Worm (Caenorhabditis elegans) whole organism, L4 larva: Measurements from ENCODE around the gene ceh-43.

Source experiments
- D1046.2 ChIP-seq: fragments of 200-800 bp; sonication (Bioruptor generic); IDR thresholded peaks from 2 replicates; pipeline ENCODE4 v1.3.6; 2022; ENCODE audit warnings: missing genetic modification characterization, missing compliant biosample characterization
- F10B5.3 ChIP-seq: sonication (generic microtip); optimal IDR thresholded peaks from 2 replicates; lab custom pipeline; 2016; ENCODE audit warnings: mild to moderate bottlenecking, missing genetic modification characterization, missing compliant biosample characterization
- F26F4.8 ChIP-seq: fragments of 200-800 bp; sonication (Bioruptor generic); conservative IDR thresholded peaks from 2 replicates; pipeline ENCODE4 v1.3.6; 2022; ENCODE audit warnings: missing genetic modification characterization, missing compliant biosample characterization
- F49E8.2 ChIP-seq: sonication (generic microtip); optimal IDR thresholded peaks from 2 replicates; lab custom pipeline; 2016; ENCODE audit warnings: missing compliant biosample characterization, mild to moderate bottlenecking, missing genetic modification characterization, borderline replicate concordance
- Y105C5A.15 ChIP-seq: fragments of 200-800 bp; sonication (Bioruptor generic); IDR thresholded peaks from 2 replicates; pipeline ENCODE4 v1.3.6; 2022; ENCODE audit warnings: missing genetic modification characterization, missing compliant biosample characterization
- ZK337.2 ChIP-seq: fragments of 200-800 bp; sonication (Bioruptor generic); IDR thresholded peaks from 2 replicates; pipeline ENCODE4 v1.3.6; 2022; ENCODE audit warnings: missing genetic modification reagents, missing genetic modification characterization, missing compliant biosample characterization
- arid-1 ChIP-seq: fragments of 200-800 bp; sonication (Bioruptor generic); conservative IDR thresholded peaks from 2 replicates; pipeline ENCODE4 v1.3.6; 2022; ENCODE audit warnings: missing genetic modification reagents, missing genetic modification characterization, missing compliant biosample characterization
- ceh-28 ChIP-seq: fragments of 150-350 bp; optimal IDR thresholded peaks from 2 replicates; lab custom pipeline; 2014; ENCODE audit warnings: missing biosample characterization, missing genetic modification reagents, missing genetic modification characterization
- ceh-62 ChIP-seq: sonication (generic microtip); optimal IDR thresholded peaks from 2 replicates; lab custom pipeline; 2017; ENCODE audit warnings: missing biosample characterization, missing genetic modification characterization
- ctbp-1 ChIP-seq: fragments of 200-800 bp; sonication (Bioruptor generic); IDR thresholded peaks from 2 replicates; pipeline ENCODE4 v1.3.6; 2022; ENCODE audit warnings: missing genetic modification reagents, missing genetic modification characterization, missing compliant biosample characterization
- daf-16 ChIP-seq, 3 experiments: sonication (generic microtip); optimal IDR thresholded peaks; 2 replicates each; lab custom pipeline; 2016 to 2017; ENCODE audit warnings: missing genetic modification characterization in 3 of 3, missing genetic modification reagents in 3 of 3, mild to moderate bottlenecking in 2 of 3, missing compliant biosample characterization in 2 of 3, missing biosample characterization in 1 of 3, moderate library complexity in 1 of 3
- dmd-9 ChIP-seq: fragments of 200-800 bp; sonication (Bioruptor generic); IDR thresholded peaks from 2 replicates; pipeline ENCODE4 v1.3.6; 2022; ENCODE audit warnings: missing genetic modification reagents, missing genetic modification characterization, missing compliant biosample characterization
- duxl-1 ChIP-seq: sonication (generic microtip); optimal IDR thresholded peaks from 2 replicates; lab custom pipeline; 2016; ENCODE audit warnings: mild to moderate bottlenecking, missing genetic modification characterization, moderate library complexity, missing compliant biosample characterization; ENCODE audit not compliant: poor library complexity
- dve-1 ChIP-seq: sonication (generic microtip); optimal IDR thresholded peaks from 2 replicates; lab custom pipeline; 2017; ENCODE audit warnings: antibody characterized with exemption, mild to moderate bottlenecking, missing genetic modification characterization, missing compliant biosample characterization; ENCODE audit not compliant: insufficient read depth
- egl-43 ChIP-seq: fragments of 200-800 bp; sonication (Bioruptor generic); IDR thresholded peaks from 2 replicates; pipeline ENCODE4 v1.3.6; 2022; ENCODE audit warnings: missing genetic modification reagents, missing genetic modification characterization, missing compliant biosample characterization
- fos-1 ChIP-seq: fragments of 150-350 bp; optimal IDR thresholded peaks from 2 replicates; lab custom pipeline; 2014; ENCODE audit warnings: missing biosample characterization, missing genetic modification characterization
- gei-8 ChIP-seq: fragments of 200-800 bp; sonication (Bioruptor generic); optimal IDR thresholded peaks from 2 replicates; lab custom pipeline; 2018; ENCODE audit warnings: mild to moderate bottlenecking, missing genetic modification characterization, missing compliant biosample characterization
- hif-1 ChIP-seq, 2 experiments: sonication (generic microtip); optimal IDR thresholded peaks; 2 replicates each; lab custom pipeline; 2016 to 2017; ENCODE audit warnings: missing compliant biosample characterization in 2 of 2, missing genetic modification characterization in 2 of 2, missing genetic modification reagents in 2 of 2, missing genotype in 2 of 2, mild to moderate bottlenecking in 1 of 2
- hlh-11 ChIP-seq: fragments of 200-800 bp; sonication (Bioruptor generic); optimal IDR thresholded peaks from 2 replicates; lab custom pipeline; 2018; ENCODE audit warnings: mild to moderate bottlenecking, missing genetic modification characterization, missing compliant biosample characterization
- jun-1 ChIP-seq: fragments of 150-350 bp; optimal IDR thresholded peaks from 2 replicates; lab custom pipeline; 2014; ENCODE audit warnings: missing biosample characterization, missing genetic modification reagents, missing genetic modification characterization
- lim-7 ChIP-seq: fragments of 200-800 bp; sonication (Bioruptor generic); IDR thresholded peaks from 2 replicates; pipeline ENCODE4 v1.3.6; 2022; ENCODE audit warnings: missing genetic modification characterization, missing compliant biosample characterization
- lin-15B ChIP-seq: fragments of 150-350 bp; sonication (generic microtip); optimal IDR thresholded peaks from 3 replicates; lab custom pipeline; 2014; ENCODE audit warnings: missing biosample characterization, missing genetic modification characterization
- lin-29 ChIP-seq: fragments of 200-800 bp; sonication (Bioruptor generic); IDR thresholded peaks from 2 replicates; pipeline ENCODE4 v1.3.6; 2022; ENCODE audit warnings: missing genetic modification reagents, missing genetic modification characterization, missing compliant biosample characterization
- lir-3 ChIP-seq: sonication (generic microtip); optimal IDR thresholded peaks from 2 replicates; lab custom pipeline; 2016; ENCODE audit warnings: mild to moderate bottlenecking, missing genetic modification characterization, missing compliant biosample characterization
- mdl-1 ChIP-seq, 2 experiments: fragments of 150-350 bp in 1 of 2; sonication (generic microtip) in 1 of 2; optimal IDR thresholded peaks; 2 replicates each; lab custom pipeline; 2014 to 2017; ENCODE audit warnings: missing biosample characterization in 2 of 2, missing genetic modification characterization in 2 of 2
- mes-2 ChIP-seq: sonication (generic microtip); optimal IDR thresholded peaks from 2 replicates; lab custom pipeline; 2016; ENCODE audit warnings: missing genotype, mild to moderate bottlenecking, missing genetic modification characterization, missing compliant biosample characterization; ENCODE audit not compliant: poor library complexity, severe bottlenecking
- mxl-2 ChIP-seq: fragments of 200-800 bp; sonication (Bioruptor generic); conservative IDR thresholded peaks from 2 replicates; pipeline ENCODE4 v1.3.6; 2022; ENCODE audit warnings: missing genetic modification reagents, missing genetic modification characterization, missing compliant biosample characterization
- nhr-102 ChIP-seq: sonication (generic microtip); optimal IDR thresholded peaks from 2 replicates; lab custom pipeline; 2016; ENCODE audit warnings: mild to moderate bottlenecking, missing genetic modification characterization, moderate library complexity, missing compliant biosample characterization
- nhr-11 ChIP-seq: fragments of 150-350 bp; optimal IDR thresholded peaks from 2 replicates; lab custom pipeline; 2014; ENCODE audit warnings: missing biosample characterization, missing genetic modification characterization
- nhr-237 ChIP-seq: sonication (generic microtip); optimal IDR thresholded peaks from 2 replicates; lab custom pipeline; 2017; ENCODE audit warnings: missing biosample characterization, missing genetic modification characterization
- nhr-25 ChIP-seq: sonication (generic microtip); optimal IDR thresholded peaks from 2 replicates; lab custom pipeline; 2017; ENCODE audit warnings: missing genetic modification characterization, mild to moderate bottlenecking, missing compliant biosample characterization, antibody characterized with exemption, moderate library complexity, borderline replicate concordance; ENCODE audit not compliant: insufficient read depth
- nhr-41 ChIP-seq: fragments of 200-800 bp; sonication (Bioruptor generic); IDR thresholded peaks from 2 replicates; pipeline ENCODE4 v1.3.6; 2022; ENCODE audit warnings: missing genetic modification reagents, missing genetic modification characterization, missing compliant biosample characterization
- nhr-48 ChIP-seq: sonication (generic microtip); optimal IDR thresholded peaks from 2 replicates; lab custom pipeline; 2016; ENCODE audit warnings: mild to moderate bottlenecking, missing genetic modification characterization, missing compliant biosample characterization
- nhr-77 ChIP-seq: fragments of 150-350 bp; optimal IDR thresholded peaks from 2 replicates; lab custom pipeline; 2014; ENCODE audit warnings: missing biosample characterization, missing genetic modification characterization
- pha-4 ChIP-seq, 2 experiments: fragments of 150-350 bp in 1 of 2; fragments of 200-800 bp in 1 of 2; sonication (Bioruptor generic) in 1 of 2; IDR thresholded peaks in 1 of 2; optimal IDR thresholded peaks in 1 of 2; 2 replicates each; pipeline versions ENCODE4 v1.3.6 to Lab custom; 2014 to 2022; ENCODE audit warnings: missing genetic modification characterization in 2 of 2, missing genetic modification reagents in 2 of 2, missing biosample characterization in 1 of 2, missing compliant biosample characterization in 1 of 2
- php-3 ChIP-seq: fragments of 200-800 bp; sonication (Bioruptor generic); IDR thresholded peaks from 2 replicates; pipeline ENCODE4 v1.3.6; 2022; ENCODE audit warnings: missing genetic modification reagents, missing genetic modification characterization, missing compliant biosample characterization
- pqm-1 ChIP-seq: sonication (generic microtip); optimal IDR thresholded peaks from 2 replicates; lab custom pipeline; 2017; ENCODE audit warnings: missing biosample characterization, missing genetic modification characterization
- rbr-2 ChIP-seq: sonication (generic microtip); optimal IDR thresholded peaks from 2 replicates; lab custom pipeline; 2016; ENCODE audit warnings: missing genotype, missing genetic modification characterization, missing compliant biosample characterization
- saeg-2 ChIP-seq: fragments of 200-800 bp; sonication (Bioruptor generic); IDR thresholded peaks from 2 replicates; pipeline ENCODE4 v1.3.6; 2022; ENCODE audit warnings: missing genetic modification reagents, missing genetic modification characterization, missing compliant biosample characterization
- sdz-12 ChIP-seq: fragments of 200-800 bp; sonication (Bioruptor generic); optimal IDR thresholded peaks from 2 replicates; lab custom pipeline; 2018; ENCODE audit warnings: mild to moderate bottlenecking, missing genetic modification characterization, missing compliant biosample characterization
- skn-1 ChIP-seq: fragments of 150-350 bp; optimal IDR thresholded peaks from 2 replicates; lab custom pipeline; 2014; ENCODE audit warnings: missing biosample characterization, missing genetic modification characterization
- snpc-1.2 ChIP-seq: fragments of 200-800 bp; sonication (Bioruptor generic); IDR thresholded peaks from 2 replicates; pipeline ENCODE4 v1.3.6; 2022; ENCODE audit warnings: missing genetic modification reagents, missing genetic modification characterization, missing compliant biosample characterization
- tra-1 ChIP-seq: fragments of 200-800 bp; sonication (Bioruptor generic); IDR thresholded peaks from 2 replicates; pipeline ENCODE4 v1.3.6; 2022; ENCODE audit warnings: missing genetic modification reagents, missing genetic modification characterization, missing compliant biosample characterization
- unc-130 ChIP-seq: sonication (generic microtip); optimal IDR thresholded peaks from 2 replicates; lab custom pipeline; 2016; ENCODE audit warnings: missing genetic modification reagents, missing genetic modification characterization, missing compliant biosample characterization
- unc-39 ChIP-seq: sonication (generic microtip); optimal IDR thresholded peaks from 2 replicates; lab custom pipeline; 2017; ENCODE audit warnings: missing biosample characterization, missing genetic modification characterization
- zag-1 ChIP-seq: fragments of 150-350 bp; optimal IDR thresholded peaks from 2 replicates; lab custom pipeline; 2014; ENCODE audit warnings: missing biosample characterization, missing genetic modification characterization
- zfp-2 ChIP-seq: sonication (generic microtip); optimal IDR thresholded peaks from 2 replicates; lab custom pipeline; 2016; ENCODE audit warnings: mild to moderate bottlenecking, missing genetic modification characterization, missing compliant biosample characterization
- zfp-3 ChIP-seq: fragments of 200-800 bp; sonication (Bioruptor generic); conservative IDR thresholded peaks from 2 replicates; pipeline ENCODE4 v1.3.6; 2022; ENCODE audit warnings: missing genetic modification reagents, missing genetic modification characterization, missing compliant biosample characterization
- zip-2 ChIP-seq: fragments of 150-350 bp; optimal IDR thresholded peaks from 2 replicates; lab custom pipeline; 2014; ENCODE audit warnings: missing biosample characterization, missing genetic modification characterization

ceh-43 gene

ce11 chrIII:4494541-4495010, 44.8 kb upstream of the ceh-43 start:
- TF ChIP-seq php-3 (GFP tag; lab: Robert Waterston, UW), result no peak
- TF ChIP-seq D1046.2 (GFP tag; lab: Robert Waterston, UW), result no peak
- no peak for TF ChIP-seq unc-130 (GFP tag; lab: Kevin White, UChicago)
- no peak for TF ChIP-seq arid-1 (GFP tag; lab: Robert Waterston, UW)
- TF ChIP-seq snpc-1.2 (GFP tag; lab: Robert Waterston, UW), result no peak
- TF ChIP-seq nhr-25 (tag; lab: Kevin White, UChicago), result no peak
- peak; percentile 47; the same call in 1 of the 2 replicates for TF ChIP-seq tra-1 (GFP tag; lab: Robert Waterston, UW)
- TF ChIP-seq nhr-41 (GFP tag; lab: Robert Waterston, UW), result no peak
- TF ChIP-seq duxl-1 (tag; lab: Kevin White, UChicago), result no peak
- no peak for TF ChIP-seq mes-2
- peak; percentile 59 for TF ChIP-seq nhr-77 (tag; lab: Kevin White, UChicago)
- no peak for TF ChIP-seq ceh-28 (tag; lab: Kevin White, UChicago)
- no peak for TF ChIP-seq nhr-237 (tag; lab: Kevin White, UChicago)
- no peak for TF ChIP-seq dmd-9 (GFP tag; lab: Robert Waterston, UW)
- no peak for TF ChIP-seq ceh-62 (tag; lab: Kevin White, UChicago)
- no peak for TF ChIP-seq hif-1 (tag; optimal IDR thresholded peaks at IDR 0.05; lab: Kevin White, UChicago)
- TF ChIP-seq lin-15B (tag; lab: Kevin White, UChicago), result no peak
- no peak for TF ChIP-seq pha-4 (GFP tag; IDR thresholded peaks at IDR 0.05; lab: Robert Waterston, UW)
- no peak for TF ChIP-seq pha-4 (tag; optimal IDR thresholded peaks at IDR 0.05; lab: Kevin White, UChicago)
- no peak for TF ChIP-seq saeg-2 (GFP tag; lab: Robert Waterston, UW)
- TF ChIP-seq fos-1 (tag; lab: Kevin White, UChicago), result no peak
- TF ChIP-seq nhr-102 (tag; lab: Kevin White, UChicago), result peak; percentile 37
- TF ChIP-seq sdz-12, result no peak
- no peak for TF ChIP-seq mxl-2
- peak; percentile 16 for TF ChIP-seq rbr-2 (tag; lab: Kevin White, UChicago)
- TF ChIP-seq lim-7, result no peak
- TF ChIP-seq dve-1, result peak; percentile 88
- TF ChIP-seq nhr-48, result peak; percentile 77
- TF ChIP-seq lir-3 (tag; lab: Kevin White, UChicago), result no peak
- TF ChIP-seq zag-1 (tag; lab: Kevin White, UChicago), result no peak
- no peak for TF ChIP-seq gei-8 (GFP tag; lab: Kevin White, UChicago)
- no peak for TF ChIP-seq F26F4.8 (GFP tag; lab: Robert Waterston, UW)
- TF ChIP-seq nhr-11 (tag; lab: Kevin White, UChicago), result no peak
- TF ChIP-seq F10B5.3, result no peak
- TF ChIP-seq ZK337.2 (GFP tag; lab: Robert Waterston, UW), result no peak
- TF ChIP-seq hlh-11, result peak; percentile 90
- no peak for TF ChIP-seq unc-39 (tag; lab: Kevin White, UChicago)
- no peak for TF ChIP-seq daf-16 (GFP tag; optimal IDR thresholded peaks at IDR 0.05; lab: Kevin White, UChicago)
- peak; percentile 67 for TF ChIP-seq daf-16 (tag; optimal IDR thresholded peaks at IDR 0.05; lab: Kevin White, UChicago)
- no peak for TF ChIP-seq F49E8.2
- TF ChIP-seq zfp-3, result no peak
- peak; percentile 58 for TF ChIP-seq pqm-1
- no peak for TF ChIP-seq jun-1
- TF ChIP-seq skn-1 (tag; lab: Kevin White, UChicago), result no peak
- TF ChIP-seq zip-2, result peak; percentile 22
- TF ChIP-seq ctbp-1 (GFP tag; lab: Robert Waterston, UW), result no peak
- TF ChIP-seq egl-43 (GFP tag; lab: Robert Waterston, UW), result no peak
- TF ChIP-seq Y105C5A.15 (GFP tag; lab: Robert Waterston, UW), result 0 out of 2 replicates have a peak, but pooled peaks have one; percentile 39
- no peak for TF ChIP-seq zfp-2 (tag; lab: Kevin White, UChicago)
- no peak for TF ChIP-seq lin-29
- TF ChIP-seq mdl-1 (tag; optimal IDR thresholded peaks at IDR 0.05; lab: Kevin White, UChicago), result peak; percentile 3 to 78
